Worm (Caenorhabditis elegans) whole organism, L1 larva: ENCODE measurements around the gene abu-5.

Experiments used
- C34B4.2 ChIP-seq: sonication (generic microtip); optimal IDR thresholded peaks from 2 replicates; lab custom pipeline; 2017; ENCODE audit warnings: mild to moderate bottlenecking, missing genetic modification characterization, missing compliant biosample characterization
- F16B12.6 ChIP-seq: fragments of 150-350 bp; optimal IDR thresholded peaks from 2 replicates; lab custom pipeline; 2014; ENCODE audit warnings: missing biosample characterization, missing genetic modification characterization
- Y116A8C.19 ChIP-seq: sonication (generic microtip); optimal IDR thresholded peaks from 2 replicates; lab custom pipeline; 2016; ENCODE audit warnings: missing compliant biosample characterization, missing genetic modification characterization, borderline replicate concordance
- aha-1 ChIP-seq: fragments of 150-350 bp; optimal IDR thresholded peaks from 2 replicates; lab custom pipeline; 2014; ENCODE audit warnings: missing biosample characterization, missing genetic modification characterization
- alr-1 ChIP-seq: fragments of 200-800 bp; sonication (Bioruptor generic); optimal IDR thresholded peaks from 2 replicates; lab custom pipeline; 2018; ENCODE audit warnings: borderline replicate concordance, mild to moderate bottlenecking, missing genetic modification characterization, missing compliant biosample characterization
- ama-1 ChIP-seq: fragments of 150-350 bp; optimal IDR thresholded peaks from 2 replicates; lab custom pipeline; 2014
- blmp-1 ChIP-seq: fragments of 150-350 bp; optimal IDR thresholded peaks from 2 replicates; lab custom pipeline; 2014; ENCODE audit warnings: missing biosample characterization, missing genetic modification characterization
- ceh-63 ChIP-seq: fragments of 200-800 bp; sonication (Bioruptor generic); optimal IDR thresholded peaks from 2 replicates; lab custom pipeline; 2018; ENCODE audit warnings: mild to moderate bottlenecking, missing genetic modification characterization, missing compliant biosample characterization
- ceh-82 ChIP-seq, 3 experiments: fragments of 150-350 bp in 1 of 3; sonication (generic microtip) in 2 of 3; optimal IDR thresholded peaks; 2 replicates each; lab custom pipeline; 2014 to 2017; ENCODE audit warnings: missing biosample characterization in 3 of 3, missing genetic modification characterization in 3 of 3
- ceh-88 ChIP-seq: fragments of 200-800 bp; sonication (Bioruptor generic); IDR thresholded peaks from 2 replicates; pipeline ENCODE4 v1.3.6; 2022; ENCODE audit warnings: missing genetic modification characterization, missing compliant biosample characterization
- dpl-1 ChIP-seq, 3 experiments: fragments of 150-350 bp in 2 of 3; sonication (generic microtip) in 1 of 3; optimal IDR thresholded peaks; 2 replicates each; lab custom pipeline; 2014 to 2017; ENCODE audit warnings: missing biosample characterization in 3 of 3, missing genetic modification characterization in 3 of 3, missing genetic modification reagents in 3 of 3
- efl-1 ChIP-seq, 4 experiments: fragments of 150-350 bp; optimal IDR thresholded peaks in 3 of 4; peaks in 1 of 4; 1 replicate in 1 of 4; 2 replicates in 3 of 4; lab custom pipeline; 2014; ENCODE audit warnings: missing biosample characterization in 2 of 4, missing genetic modification characterization in 2 of 4, missing genetic modification reagents in 2 of 4
- efl-3 ChIP-seq: fragments of 200-800 bp; sonication (Bioruptor generic); optimal IDR thresholded peaks from 2 replicates; lab custom pipeline; 2018; ENCODE audit warnings: mild to moderate bottlenecking, missing genetic modification characterization, missing compliant biosample characterization
- egl-13 ChIP-seq: sonication (generic microtip); optimal IDR thresholded peaks from 2 replicates; lab custom pipeline; 2016; ENCODE audit warnings: missing genotype, missing genetic modification reagents, missing genetic modification characterization, missing compliant biosample characterization
- egl-27 ChIP-seq, 2 experiments: fragments of 150-350 bp in 1 of 2; sonication (generic microtip); optimal IDR thresholded peaks; 3 replicates each; lab custom pipeline; 2017 to 2018; ENCODE audit warnings: missing biosample characterization in 2 of 2, missing genetic modification characterization in 2 of 2, missing genetic modification reagents in 2 of 2
- elt-2 ChIP-seq: sonication (generic microtip); optimal IDR thresholded peaks from 2 replicates; lab custom pipeline; 2016; ENCODE audit warnings: missing genetic modification characterization, mild to moderate bottlenecking, inconsistent platforms, missing compliant biosample characterization, missing genetic modification reagents
- elt-3 ChIP-seq, 6 experiments: fragments of 150-350 bp in 1 of 6; sonication (generic microtip); optimal IDR thresholded peaks; 2 replicates each; lab custom pipeline; 2017 to 2018; ENCODE audit warnings: missing biosample characterization in 6 of 6, missing genetic modification characterization in 6 of 6, inconsistent platforms in 1 of 6
- ets-5 ChIP-seq: fragments of 200-800 bp; sonication (Bioruptor generic); IDR thresholded peaks from 2 replicates; pipeline ENCODE4 v1.3.6; 2022; ENCODE audit warnings: missing genetic modification characterization, missing compliant biosample characterization
- fkh-10 ChIP-seq: sonication (generic microtip); optimal IDR thresholded peaks from 2 replicates; lab custom pipeline; 2017; ENCODE audit warnings: missing biosample characterization, missing genetic modification reagents, missing genetic modification characterization
- fkh-8 ChIP-seq: sonication (generic microtip); optimal IDR thresholded peaks from 2 replicates; lab custom pipeline; 2016; ENCODE audit warnings: mild to moderate bottlenecking, missing genetic modification characterization, missing compliant biosample characterization
- fos-1 ChIP-seq: fragments of 150-350 bp; optimal IDR thresholded peaks from 2 replicates; lab custom pipeline; 2014; ENCODE audit warnings: missing biosample characterization, missing genetic modification characterization
- hlh-4 ChIP-seq: sonication (generic microtip); optimal IDR thresholded peaks from 2 replicates; lab custom pipeline; 2016; ENCODE audit warnings: mild to moderate bottlenecking, missing genetic modification characterization, missing compliant biosample characterization
- hpl-2 ChIP-seq: fragments of 150-350 bp; optimal IDR thresholded peaks from 2 replicates; lab custom pipeline; 2014; ENCODE audit warnings: missing biosample characterization, missing genetic modification reagents, missing genetic modification characterization
- isw-1 ChIP-seq: fragments of 200-800 bp; sonication (Bioruptor generic); IDR thresholded peaks from 2 replicates; pipeline ENCODE4 v1.3.6; 2022; ENCODE audit warnings: missing genetic modification characterization, missing compliant biosample characterization
- jun-1 ChIP-seq: fragments of 150-350 bp; optimal IDR thresholded peaks from 2 replicates; lab custom pipeline; 2014; ENCODE audit warnings: missing biosample characterization, missing genetic modification reagents, missing genetic modification characterization
- lin-13 ChIP-seq: fragments of 150-350 bp; optimal IDR thresholded peaks from 2 replicates; lab custom pipeline; 2014; ENCODE audit warnings: missing biosample characterization, missing genetic modification reagents, missing genetic modification characterization
- lin-14 ChIP-seq: fragments of 200-800 bp; sonication (Bioruptor generic); optimal IDR thresholded peaks from 2 replicates; lab custom pipeline; 2018; ENCODE audit warnings: mild to moderate bottlenecking, missing genetic modification characterization, moderate library complexity, missing compliant biosample characterization
- lin-15B ChIP-seq: fragments of 150-350 bp; sonication (generic microtip); optimal IDR thresholded peaks from 3 replicates; lab custom pipeline; 2014; ENCODE audit warnings: missing biosample characterization, missing genetic modification characterization
- lin-35 ChIP-seq, 2 experiments: fragments of 150-350 bp; optimal IDR thresholded peaks; 2 replicates each; lab custom pipeline; 2014; ENCODE audit warnings: missing biosample characterization in 2 of 2, missing genetic modification characterization in 2 of 2, missing genetic modification reagents in 2 of 2
- lsy-2 ChIP-seq, 2 experiments: fragments of 150-350 bp; optimal IDR thresholded peaks; 2 replicates each; lab custom pipeline; 2014; ENCODE audit warnings: missing biosample characterization in 2 of 2, missing genetic modification characterization in 2 of 2
- mab-9 ChIP-seq: fragments of 200-800 bp; sonication (Bioruptor generic); IDR thresholded peaks from 2 replicates; pipeline ENCODE4 v1.3.6; 2022; ENCODE audit warnings: missing genetic modification reagents, missing genetic modification characterization, missing compliant biosample characterization
- mdl-1 ChIP-seq, 2 experiments: fragments of 150-350 bp; optimal IDR thresholded peaks; 2 replicates each; lab custom pipeline; 2014 to 2017; ENCODE audit warnings: missing biosample characterization in 2 of 2, missing genetic modification characterization in 2 of 2, inconsistent platforms in 1 of 2
- mef-2 ChIP-seq: fragments of 150-350 bp; optimal IDR thresholded peaks from 2 replicates; lab custom pipeline; 2014; ENCODE audit warnings: missing biosample characterization, missing genetic modification characterization
- nhr-11 ChIP-seq: fragments of 150-350 bp; optimal IDR thresholded peaks from 2 replicates; lab custom pipeline; 2014; ENCODE audit warnings: missing biosample characterization, missing genetic modification characterization
- nhr-12 ChIP-seq: sonication (generic microtip); optimal IDR thresholded peaks from 2 replicates; lab custom pipeline; 2017; ENCODE audit warnings: missing biosample characterization, missing genetic modification characterization
- nhr-19 ChIP-seq: fragments of 200-800 bp; sonication (Bioruptor generic); conservative IDR thresholded peaks from 2 replicates; pipeline ENCODE4 v1.3.6; 2022; ENCODE audit warnings: missing genetic modification characterization, missing compliant biosample characterization
- nhr-28 ChIP-seq: fragments of 150-350 bp; optimal IDR thresholded peaks from 2 replicates; lab custom pipeline; 2014; ENCODE audit warnings: missing biosample characterization, missing genetic modification characterization
- nhr-71 ChIP-seq: sonication (generic microtip); optimal IDR thresholded peaks from 2 replicates; lab custom pipeline; 2016; ENCODE audit warnings: mild to moderate bottlenecking, missing genetic modification characterization, moderate library complexity, missing compliant biosample characterization
- nhr-84 ChIP-seq: sonication (generic microtip); optimal IDR thresholded peaks from 2 replicates; lab custom pipeline; 2017; ENCODE audit warnings: missing biosample characterization, missing genetic modification characterization
- nhr-90 ChIP-seq: sonication (generic microtip); optimal IDR thresholded peaks from 2 replicates; lab custom pipeline; 2016; ENCODE audit warnings: mild to moderate bottlenecking, missing genetic modification characterization, missing compliant biosample characterization; ENCODE audit not compliant: poor library complexity
- skn-1 ChIP-seq: fragments of 150-350 bp; optimal IDR thresholded peaks from 2 replicates; lab custom pipeline; 2014; ENCODE audit warnings: missing biosample characterization, missing genetic modification characterization
- snpc-4 ChIP-seq: fragments of 150-350 bp; optimal IDR thresholded peaks from 2 replicates; lab custom pipeline; 2014; ENCODE audit warnings: missing biosample characterization, missing genetic modification characterization
- snu-23 ChIP-seq: sonication (generic microtip); optimal IDR thresholded peaks from 2 replicates; lab custom pipeline; 2016; ENCODE audit warnings: missing genetic modification characterization, missing compliant biosample characterization
- sup-37 ChIP-seq: fragments of 200-800 bp; sonication (Bioruptor generic); optimal IDR thresholded peaks from 2 replicates; lab custom pipeline; 2018; ENCODE audit warnings: mild to moderate bottlenecking, missing genetic modification characterization, missing compliant biosample characterization
- tlp-1 ChIP-seq: fragments of 150-350 bp; optimal IDR thresholded peaks from 2 replicates; lab custom pipeline; 2014; ENCODE audit warnings: missing biosample characterization, missing genetic modification characterization
- unc-130 ChIP-seq: fragments of 150-350 bp; optimal IDR thresholded peaks from 2 replicates; lab custom pipeline; 2017; ENCODE audit warnings: missing biosample characterization, missing genetic modification characterization, inconsistent platforms
- unc-62 ChIP-seq: fragments of 150-350 bp; optimal IDR thresholded peaks from 2 replicates; lab custom pipeline; 2014; ENCODE audit warnings: missing biosample characterization, missing genetic modification reagents, missing genetic modification characterization
- unc-86 ChIP-seq: sonication (generic microtip); optimal IDR thresholded peaks from 2 replicates; lab custom pipeline; 2016; ENCODE audit warnings: missing genetic modification characterization, missing compliant biosample characterization
- vab-15 ChIP-seq: sonication (generic microtip); optimal IDR thresholded peaks from 2 replicates; lab custom pipeline; 2017; ENCODE audit warnings: missing genotype, mild to moderate bottlenecking, missing genetic modification characterization, missing compliant biosample characterization
- xbp-1 ChIP-seq: sonication (generic microtip); optimal IDR thresholded peaks from 2 replicates; lab custom pipeline; 2016; ENCODE audit warnings: missing genetic modification characterization, missing compliant biosample characterization
- ztf-11 ChIP-seq, 2 experiments: sonication (generic microtip); optimal IDR thresholded peaks; 2 replicates each; lab custom pipeline; 2016 to 2017; ENCODE audit warnings: missing genetic modification characterization in 2 of 2, missing biosample characterization in 1 of 2, missing compliant biosample characterization in 1 of 2
- ztf-4 ChIP-seq: fragments of 150-350 bp; optimal IDR thresholded peaks from 2 replicates; lab custom pipeline; 2014; ENCODE audit warnings: missing biosample characterization, missing genetic modification characterization

The abu-5 gene

ce11 chrIV:15570770-15571169, 19.7 kb upstream of the abu-5 start (continued):
- TF ChIP-seq elt-2 (tag; lab: Kevin White, UChicago), result peak; percentile 93
- peak; percentile 96 for TF ChIP-seq mab-9 (GFP tag; lab: Robert Waterston, UW)
- TF ChIP-seq nhr-84 (tag; lab: Kevin White, UChicago), result no peak
- peak; percentile 98 to 100 for TF ChIP-seq efl-1 (optimal IDR thresholded peaks at IDR 0.05; lab: Kevin White, UChicago)
- TF ChIP-seq efl-1 (GFP tag; optimal IDR thresholded peaks at IDR 0.05 in 1 of 2; lab: Kevin White, UChicago), result peak; percentile 70 to 98
- peak; percentile 99 for TF ChIP-seq nhr-71
- peak; percentile 41 for TF ChIP-seq fkh-10 (GFP tag; lab: Kevin White, UChicago)
- peak; percentile 69 for TF ChIP-seq ceh-88 (GFP tag; lab: Robert Waterston, UW)
- peak; percentile 98 for TF ChIP-seq unc-86
- peak; percentile 96 for TF ChIP-seq lin-14
- peak; percentile 77 for TF ChIP-seq vab-15 (tag; lab: Kevin White, UChicago)
- peak; percentile 11 for TF ChIP-seq mef-2 (tag; lab: Kevin White, UChicago)
- TF ChIP-seq dpl-1 (GFP tag; optimal IDR thresholded peaks at IDR 0.05; lab: Kevin White, UChicago), result peak; percentile 62 to 67 (median 66)
- TF ChIP-seq egl-13 (tag; lab: Kevin White, UChicago), result peak; percentile 96
- TF ChIP-seq unc-62 (GFP tag; lab: Kevin White, UChicago), result no peak
- no peak for TF ChIP-seq lin-15B (tag; lab: Kevin White, UChicago)
- TF ChIP-seq ztf-11 (tag; optimal IDR thresholded peaks at IDR 0.05; lab: Kevin White, UChicago), result peak; percentile 77 to 94
- peak; percentile 30 for TF ChIP-seq unc-130 (tag; lab: Kevin White, UChicago)
- TF ChIP-seq fkh-8 (tag; lab: Kevin White, UChicago), result peak; percentile 88
- TF ChIP-seq alr-1 (tag; lab: Kevin White, UChicago), result no peak
- TF ChIP-seq isw-1 (GFP tag; lab: Robert Waterston, UW), result peak; percentile 95
- peak; percentile 47 to 87 (median 69) for TF ChIP-seq ceh-82 (tag; optimal IDR thresholded peaks at IDR 0.05; lab: Kevin White, UChicago)
- TF ChIP-seq nhr-19 (GFP tag; lab: Robert Waterston, UW), result peak; percentile 97
- peak; percentile 0 for TF ChIP-seq F16B12.6 (tag; lab: Kevin White, UChicago)
- TF ChIP-seq nhr-12 (tag; lab: Kevin White, UChicago), result no peak
- no peak for TF ChIP-seq tlp-1
- TF ChIP-seq ama-1 (lab: Kevin White, UChicago), result peak; percentile 56
- TF ChIP-seq ceh-63, result no peak
- no peak for TF ChIP-seq hlh-4 (tag; lab: Kevin White, UChicago)
- peak; percentile 97 for TF ChIP-seq nhr-90 (tag; lab: Kevin White, UChicago)
- peak; percentile 97 for TF ChIP-seq sup-37 (GFP tag; lab: Kevin White, UChicago)
- peak; percentile 33 for TF ChIP-seq hpl-2 (GFP tag; lab: Kevin White, UChicago)
- TF ChIP-seq ets-5 (GFP tag; lab: Robert Waterston, UW), result no peak
- TF ChIP-seq snu-23, result peak; percentile 97
- TF ChIP-seq lin-35 (GFP tag; optimal IDR thresholded peaks at IDR 0.05; lab: Kevin White, UChicago), result peak; percentile 81 to 83
- peak; percentile 64 for TF ChIP-seq blmp-1 (tag; lab: Kevin White, UChicago)
- TF ChIP-seq xbp-1 (tag; lab: Kevin White, UChicago), result peak; percentile 94
- TF ChIP-seq mdl-1 (tag; optimal IDR thresholded peaks at IDR 0.05; lab: Kevin White, UChicago), result peak in 1 of 2 experiments; percentile 81
- peak; percentile 72 for TF ChIP-seq C34B4.2 (tag; lab: Kevin White, UChicago)
- peak in 3 of 6 experiments; percentile 2 to 70 (median 22) for TF ChIP-seq elt-3 (tag; optimal IDR thresholded peaks at IDR 0.05; lab: Kevin White, UChicago)
- TF ChIP-seq nhr-11 (tag; lab: Kevin White, UChicago), result peak; percentile 93
- TF ChIP-seq efl-3 (GFP tag; lab: Kevin White, UChicago), result peak; percentile 85
- peak; percentile 98 for TF ChIP-seq lsy-2 (tag; optimal IDR thresholded peaks at IDR 0.05; lab: Kevin White, UChicago)
- peak; percentile 90 for TF ChIP-seq fos-1
- TF ChIP-seq egl-27 (tag; optimal IDR thresholded peaks at IDR 0.05; lab: Kevin White, UChicago), result peak in 1 of 2 experiments; percentile 62
- peak; percentile 78 for TF ChIP-seq lin-13 (GFP tag; lab: Kevin White, UChicago)
- TF ChIP-seq skn-1 (tag; lab: Kevin White, UChicago), result peak; percentile 80
- no peak for TF ChIP-seq nhr-28 (tag; lab: Kevin White, UChicago)
- TF ChIP-seq Y116A8C.19 (tag; lab: Kevin White, UChicago), result peak; percentile 22
- TF ChIP-seq jun-1, result peak; percentile 94
- peak; percentile 90 for TF ChIP-seq snpc-4 (tag; lab: Kevin White, UChicago)
- TF ChIP-seq ztf-4, result peak; percentile 83
- peak; percentile 12 for TF ChIP-seq aha-1 (tag; lab: Kevin White, UChicago)
